Worm (Caenorhabditis elegans): ENCODE measurements around the gene C07H6.9.
A peak's percentile ranks its signal among the peaks of the same experiment; 100 is the strongest.

The C07H6.9 gene

ce11 chrIII:7545189-7545588 is 45.9 kb upstream of the C07H6.9 start:
- no peak for TF ChIP-seq lin-15B (tag; optimal IDR thresholded peaks at IDR 0.05)
- no peak for TF ChIP-seq hmg-11 (tag; optimal IDR thresholded peaks at IDR 0.05)
- TF ChIP-seq ama-1 (optimal IDR thresholded peaks at IDR 0.05) = no peak
- TF ChIP-seq elt-2 (tag; optimal IDR thresholded peaks at IDR 0.05) = no peak
- TF ChIP-seq nhr-237 (tag; optimal IDR thresholded peaks at IDR 0.05) = no peak
- no peak for TF ChIP-seq nhr-43 (tag; optimal IDR thresholded peaks at IDR 0.05; ENCODE audit: poor library complexity, severe bottlenecking)
- TF ChIP-seq sea-2 (GFP tag; optimal IDR thresholded peaks at IDR 0.05) = no peak
- TF ChIP-seq unc-62 (GFP tag; optimal IDR thresholded peaks at IDR 0.05) = no peak
- TF ChIP-seq nhr-25 (tag; optimal IDR thresholded peaks at IDR 0.05) = no peak
- no peak for TF ChIP-seq R02D3.7 (tag; optimal IDR thresholded peaks at IDR 0.05)

ce11 chrIII:7544211-7544610 is 44.9 kb upstream of the C07H6.9 start:
- no peak for TF ChIP-seq fkh-10 (GFP tag; optimal IDR thresholded peaks at IDR 0.05)
- peak; percentile 46 for TF ChIP-seq nfya-1 (tag; optimal IDR thresholded peaks at IDR 0.05; ENCODE audit: insufficient read depth)
- peak; percentile 89 for TF ChIP-seq egl-5 (tag; optimal IDR thresholded peaks at IDR 0.05)

- TF ChIP-seq ceh-9 (tag; optimal IDR thresholded peaks at IDR 0.05) = no peak
- no peak for TF ChIP-seq elt-1 (tag; optimal IDR thresholded peaks at IDR 0.05)
- TF ChIP-seq egl-5 (tag; optimal IDR thresholded peaks at IDR 0.05) = no peak
- TF ChIP-seq nhr-28 (tag; optimal IDR thresholded peaks at IDR 0.05) = no peak
- TF ChIP-seq snpc-4 (tag; optimal IDR thresholded peaks at IDR 0.05) = no peak
- no peak for TF ChIP-seq nhr-12 (tag; optimal IDR thresholded peaks at IDR 0.05)
- no peak for TF ChIP-seq sea-2 (GFP tag; optimal IDR thresholded peaks at IDR 0.05)
- no peak for TF ChIP-seq lin-39 (tag; optimal IDR thresholded peaks at IDR 0.05)
- TF ChIP-seq nhr-11 (tag; optimal IDR thresholded peaks at IDR 0.05) = no peak
- TF ChIP-seq skn-1 (tag; optimal IDR thresholded peaks at IDR 0.05) = no peak
- TF ChIP-seq lsy-12 (tag; optimal IDR thresholded peaks at IDR 0.05) = no peak
- no peak for TF ChIP-seq unc-62 (GFP tag; optimal IDR thresholded peaks at IDR 0.05)
- no peak for TF ChIP-seq nhr-25 (tag; optimal IDR thresholded peaks at IDR 0.05)
Measured at ce11 chrIII:7542037-7542436, 42.8 kb upstream of the C07H6.9 start.

ce11 chrIII:7536559-7536958 is 37.3 kb upstream of the C07H6.9 start, which contains the start of gene lin-39:
TSS of gene lin-39 (minus strand) at chrIII:7536632.
- TF ChIP-seq ztf-11 (tag; optimal IDR thresholded peaks at IDR 0.05) = no peak
- peak; percentile 53 for TF ChIP-seq nfya-1 (tag; optimal IDR thresholded peaks at IDR 0.05; ENCODE audit: insufficient read depth)
- TF ChIP-seq hmg-11 (tag; optimal IDR thresholded peaks at IDR 0.05) = no peak

ce11 chrIII:7535347-7535746 is 36.1 kb upstream of the C07H6.9 start:
- TF ChIP-seq ceh-28 (tag; optimal IDR thresholded peaks at IDR 0.05) (no peak), ceh-16 (tag; optimal IDR thresholded peaks at IDR 0.05) (no peak), egl-27 (tag; optimal IDR thresholded peaks at IDR 0.05) (no peak), R02D3.7 (tag; optimal IDR thresholded peaks at IDR 0.05) (no peak), daf-12 (tag; optimal IDR thresholded peaks at IDR 0.05) (no peak), pqm-1 (tag; optimal IDR thresholded peaks at IDR 0.05) (no peak), nhr-43 (tag; optimal IDR thresholded peaks at IDR 0.05; ENCODE audit: poor library complexity, severe bottlenecking) (no peak), pha-4 (tag; optimal IDR thresholded peaks at IDR 0.05) (no peak), nhr-237 (tag; optimal IDR thresholded peaks at IDR 0.05) (no peak), mml-1 (tag; optimal IDR thresholded peaks at IDR 0.05) (no peak), hmg-11 (tag; optimal IDR thresholded peaks at IDR 0.05) (no peak), fkh-10 (GFP tag; optimal IDR thresholded peaks at IDR 0.05) (no peak)

ce11 chrIII:7534648-7535047 is 35.4 kb upstream of the C07H6.9 start:
- no peak for TF ChIP-seq fkh-2 (tag; optimal IDR thresholded peaks at IDR 0.05)
- TF ChIP-seq lsy-12 (tag; optimal IDR thresholded peaks at IDR 0.05) = peak; percentile 1
- peak; percentile 34 for TF ChIP-seq ceh-28 (tag; optimal IDR thresholded peaks at IDR 0.05)
- no peak for TF ChIP-seq tbx-2 (tag; optimal IDR thresholded peaks at IDR 0.05)
- no peak for TF ChIP-seq ZK546.5 (tag; optimal IDR thresholded peaks at IDR 0.05)
- TF ChIP-seq nfya-1 (tag; optimal IDR thresholded peaks at IDR 0.05; ENCODE audit: insufficient read depth) = peak; percentile 99
- TF ChIP-seq ceh-82 (tag; optimal IDR thresholded peaks at IDR 0.05) = no peak
- TF ChIP-seq elt-1 (tag; optimal IDR thresholded peaks at IDR 0.05) = peak; percentile 51
- peak; percentile 80 for TF ChIP-seq unc-62 (GFP tag; optimal IDR thresholded peaks at IDR 0.05)
- no peak for TF ChIP-seq aly-2 (tag; optimal IDR thresholded peaks at IDR 0.05)
- TF ChIP-seq nhr-25 (tag; optimal IDR thresholded peaks at IDR 0.05) = peak; percentile 47
- no peak for TF ChIP-seq snpc-4 (tag; optimal IDR thresholded peaks at IDR 0.05)
- no peak for TF ChIP-seq skn-1 (tag; optimal IDR thresholded peaks at IDR 0.05)
- no peak for TF ChIP-seq lin-15B (tag; optimal IDR thresholded peaks at IDR 0.05)
- no peak for TF ChIP-seq R02D3.7 (tag; optimal IDR thresholded peaks at IDR 0.05)
